Worm (Caenorhabditis elegans) whole organism, late embryonic: ENCODE measurements around the gene F42C5.4.

Experiments used
- C08G9.2 ChIP-seq: sonication (generic microtip); optimal IDR thresholded peaks from 2 replicates; lab custom pipeline; 2016; ENCODE audit warnings: mild to moderate bottlenecking, missing genetic modification characterization, moderate library complexity, missing compliant biosample characterization
- C38D4.7 ChIP-seq: fragments of 200-800 bp; sonication (Bioruptor generic); optimal IDR thresholded peaks from 2 replicates; lab custom pipeline; 2018; ENCODE audit warnings: mild to moderate bottlenecking, missing genetic modification characterization, moderate library complexity, missing compliant biosample characterization
- F13H6.1 ChIP-seq: sonication (generic microtip); optimal IDR thresholded peaks from 2 replicates; lab custom pipeline; 2016; ENCODE audit warnings: missing genetic modification characterization, missing compliant biosample characterization
- K02D7.2 ChIP-seq: sonication (generic microtip); optimal IDR thresholded peaks from 2 replicates; lab custom pipeline; 2017; ENCODE audit warnings: mild to moderate bottlenecking, missing genetic modification characterization, missing compliant biosample characterization
- T23F11.4 ChIP-seq: fragments of 200-800 bp; sonication (Bioruptor generic); optimal IDR thresholded peaks from 2 replicates; lab custom pipeline; 2018; ENCODE audit warnings: mild to moderate bottlenecking, missing genetic modification characterization, missing compliant biosample characterization
- Y22D7AL.16 ChIP-seq: sonication (generic microtip); optimal IDR thresholded peaks from 2 replicates; lab custom pipeline; 2016; ENCODE audit warnings: missing genetic modification characterization, missing compliant biosample characterization
- ahr-1 ChIP-seq: sonication (generic microtip); optimal IDR thresholded peaks from 2 replicates; lab custom pipeline; 2016; ENCODE audit warnings: missing genetic modification characterization, missing compliant biosample characterization
- ama-1 ChIP-seq: fragments of 150-350 bp; optimal IDR thresholded peaks from 2 replicates; lab custom pipeline; 2014
- ceh-2 ChIP-seq: sonication (generic microtip); optimal IDR thresholded peaks from 2 replicates; lab custom pipeline; 2016; ENCODE audit warnings: missing genotype, missing genetic modification characterization, missing compliant biosample characterization
- ceh-30 ChIP-seq: fragments of 150-350 bp; optimal IDR thresholded peaks from 2 replicates; lab custom pipeline; 2014; ENCODE audit warnings: missing biosample characterization, missing genetic modification characterization
- ceh-34 ChIP-seq: sonication (generic microtip); optimal IDR thresholded peaks from 2 replicates; lab custom pipeline; 2016; ENCODE audit warnings: mild to moderate bottlenecking, missing genetic modification characterization, missing compliant biosample characterization
- ceh-45 ChIP-seq: fragments of 200-800 bp; sonication (Bioruptor generic); IDR thresholded peaks from 2 replicates; pipeline ENCODE4 v1.3.6; 2022; ENCODE audit warnings: missing genetic modification reagents, missing genetic modification characterization, missing compliant biosample characterization
- ceh-48 ChIP-seq: sonication (generic microtip); optimal IDR thresholded peaks from 2 replicates; lab custom pipeline; 2016; ENCODE audit warnings: missing genetic modification characterization, inconsistent platforms, missing compliant biosample characterization
- che-1 ChIP-seq: sonication (generic microtip); optimal IDR thresholded peaks from 2 replicates; lab custom pipeline; 2016; ENCODE audit warnings: mild to moderate bottlenecking, missing genetic modification characterization, missing compliant biosample characterization
- dmd-4 ChIP-seq: sonication (generic microtip); optimal IDR thresholded peaks from 2 replicates; lab custom pipeline; 2016; ENCODE audit warnings: borderline replicate concordance, missing genetic modification characterization, missing compliant biosample characterization
- dve-1 ChIP-seq: sonication (generic microtip); optimal IDR thresholded peaks from 2 replicates; lab custom pipeline; 2017; ENCODE audit warnings: antibody characterized with exemption, mild to moderate bottlenecking, missing genetic modification characterization, missing compliant biosample characterization
- elt-2 ChIP-seq: sonication (generic microtip); optimal IDR thresholded peaks from 2 replicates; lab custom pipeline; 2016; ENCODE audit warnings: missing genetic modification reagents, missing genetic modification characterization, missing compliant biosample characterization
- eyg-1 ChIP-seq: sonication (generic microtip); optimal IDR thresholded peaks from 2 replicates; lab custom pipeline; 2016; ENCODE audit warnings: missing genotype, missing genetic modification characterization, missing compliant biosample characterization
- hlh-13 ChIP-seq: fragments of 200-800 bp; sonication (Bioruptor generic); optimal IDR thresholded peaks from 2 replicates; lab custom pipeline; 2018; ENCODE audit warnings: mild to moderate bottlenecking, missing genetic modification characterization, missing compliant biosample characterization
- hlh-15 ChIP-seq: sonication (generic microtip); optimal IDR thresholded peaks from 2 replicates; lab custom pipeline; 2016; ENCODE audit warnings: missing genetic modification characterization, missing compliant biosample characterization
- lim-6 ChIP-seq: sonication (generic microtip); optimal IDR thresholded peaks from 2 replicates; lab custom pipeline; 2016; ENCODE audit warnings: missing genetic modification characterization, missing compliant biosample characterization
- lin-11 ChIP-seq: fragments of 200-800 bp; sonication (Bioruptor generic); optimal IDR thresholded peaks from 2 replicates; lab custom pipeline; 2018; ENCODE audit warnings: mild to moderate bottlenecking, missing genetic modification characterization, missing compliant biosample characterization
- mec-3 ChIP-seq: sonication (generic microtip); optimal IDR thresholded peaks from 2 replicates; lab custom pipeline; 2016; ENCODE audit warnings: borderline replicate concordance, missing genetic modification characterization, missing compliant biosample characterization
- nhr-232 ChIP-seq: sonication (generic microtip); optimal IDR thresholded peaks from 2 replicates; lab custom pipeline; 2016; ENCODE audit warnings: missing genetic modification characterization, missing compliant biosample characterization
- npax-4 ChIP-seq: sonication (generic microtip); optimal IDR thresholded peaks from 2 replicates; lab custom pipeline; 2016; ENCODE audit warnings: missing genetic modification characterization, missing compliant biosample characterization
- pag-3 ChIP-seq: sonication (generic microtip); optimal IDR thresholded peaks from 2 replicates; lab custom pipeline; 2016; ENCODE audit warnings: missing compliant biosample characterization, missing genetic modification characterization, borderline replicate concordance
- pat-9 ChIP-seq: fragments of 200-800 bp; sonication (Bioruptor generic); optimal IDR thresholded peaks from 2 replicates; lab custom pipeline; 2018; ENCODE audit warnings: mild to moderate bottlenecking, missing genetic modification characterization, moderate library complexity, missing compliant biosample characterization
- pha-2 ChIP-seq: sonication (generic microtip); optimal IDR thresholded peaks from 2 replicates; lab custom pipeline; 2017; ENCODE audit warnings: mild to moderate bottlenecking, missing genetic modification characterization, missing compliant biosample characterization
- pha-4 ChIP-seq: fragments of 150-350 bp; optimal IDR thresholded peaks from 2 replicates; lab custom pipeline; 2018; ENCODE audit warnings: missing biosample characterization, missing genetic modification reagents, missing genetic modification characterization
- pqm-1 ChIP-seq: sonication (generic microtip); optimal IDR thresholded peaks from 2 replicates; lab custom pipeline; 2016; ENCODE audit warnings: missing genetic modification characterization, missing compliant biosample characterization
- pros-1 ChIP-seq: fragments of 150-350 bp; optimal IDR thresholded peaks from 2 replicates; lab custom pipeline; 2014; ENCODE audit warnings: missing biosample characterization, missing genetic modification reagents, missing genetic modification characterization
- ref-2 ChIP-seq: sonication (generic microtip); optimal IDR thresholded peaks from 2 replicates; lab custom pipeline; 2016; ENCODE audit warnings: missing genetic modification characterization, missing compliant biosample characterization
- rnt-1 ChIP-seq: sonication (generic microtip); optimal IDR thresholded peaks from 2 replicates; lab custom pipeline; 2016; ENCODE audit warnings: missing genetic modification characterization, missing compliant biosample characterization
- sdc-2 ChIP-seq: sonication (generic microtip); optimal IDR thresholded peaks from 2 replicates; lab custom pipeline; 2016; ENCODE audit warnings: missing genotype, missing genetic modification characterization, missing compliant biosample characterization
- sox-2 ChIP-seq: fragments of 200-800 bp; sonication (Bioruptor generic); IDR thresholded peaks from 2 replicates; pipeline ENCODE4 v1.3.6; 2022; ENCODE audit warnings: missing genetic modification reagents, missing genetic modification characterization, missing compliant biosample characterization
- sox-4 ChIP-seq: sonication (generic microtip); optimal IDR thresholded peaks from 2 replicates; lab custom pipeline; 2017; ENCODE audit warnings: mild to moderate bottlenecking, missing genetic modification characterization, inconsistent platforms, missing compliant biosample characterization
- unc-42 ChIP-seq: sonication (generic microtip); optimal IDR thresholded peaks from 2 replicates; lab custom pipeline; 2016; ENCODE audit warnings: missing genotype, missing genetic modification characterization, missing compliant biosample characterization
- unc-86 ChIP-seq: sonication (generic microtip); optimal IDR thresholded peaks from 2 replicates; lab custom pipeline; 2016; ENCODE audit warnings: missing genetic modification characterization, missing compliant biosample characterization

F42C5.4 gene

ce11 chrIV:7332695-7333094 lies 40.8 kb upstream of the F42C5.4 start, which contains the start of gene ocr-4:
TSS of gene ocr-4 (minus strand) at chrIV:7332795.
- no peak for TF ChIP-seq K02D7.2 (tag; lab: Kevin White, UChicago)
- TF ChIP-seq npax-4 (tag; lab: Kevin White, UChicago) = no peak
- no peak for TF ChIP-seq Y22D7AL.16
- no peak for TF ChIP-seq eyg-1
- no peak for TF ChIP-seq nhr-232 (tag; lab: Kevin White, UChicago)
- no peak for TF ChIP-seq pha-4
- no peak for TF ChIP-seq dmd-4 (tag; lab: Kevin White, UChicago)
- no peak for TF ChIP-seq rnt-1
- no peak for TF ChIP-seq sox-2
- TF ChIP-seq pqm-1 (tag; lab: Kevin White, UChicago) = no peak
- TF ChIP-seq ceh-45 (GFP tag; lab: Robert Waterston, UW) = no peak
- no peak for TF ChIP-seq ceh-48
- no peak for TF ChIP-seq dve-1 (tag; lab: Kevin White, UChicago)
- no peak for TF ChIP-seq sox-4 (tag; lab: Kevin White, UChicago)
- no peak for TF ChIP-seq che-1 (tag; lab: Kevin White, UChicago)

- TF ChIP-seq F13H6.1 (tag; lab: Kevin White, UChicago) (no peak), ama-1 (lab: Kevin White, UChicago) (no peak), pag-3 (no peak), C08G9.2 (tag; lab: Kevin White, UChicago) (no peak), ref-2 (tag; lab: Kevin White, UChicago) (no peak), pha-2 (tag; lab: Kevin White, UChicago) (no peak), ceh-45 (GFP tag; lab: Robert Waterston, UW) (no peak)
Measured at ce11 chrIV:7328918-7329317, 37.0 kb upstream of the F42C5.4 start, which contains the start of gene sqst-2. TSS of gene sqst-2 (minus strand) at chrIV:7328975.

ce11 chrIV:7326613-7327149 lies 34.8 kb upstream of the F42C5.4 start, which contains the start of gene ifo-1:
TSS of gene ifo-1 (minus strand) at chrIV:7326663.
- TF ChIP-seq elt-2 (tag; lab: Kevin White, UChicago) (peak; percentile 86), pha-2 (tag; lab: Kevin White, UChicago) (no peak)

ce11 chrIV:7325698-7326097 lies 33.8 kb upstream of the F42C5.4 start:
- TF ChIP-seq T23F11.4 (GFP tag; lab: Kevin White, UChicago) (no peak), F13H6.1 (tag; lab: Kevin White, UChicago) (no peak), ahr-1 (tag; lab: Kevin White, UChicago) (no peak), pat-9 (tag; lab: Kevin White, UChicago) (no peak), unc-86 (tag; lab: Kevin White, UChicago) (no peak), lim-6 (no peak), ceh-30 (no peak), C08G9.2 (tag; lab: Kevin White, UChicago) (no peak)

ce11 chrIV:7324913-7325312 lies 33.0 kb upstream of the F42C5.4 start:
- TF ChIP-seq che-1 (tag; lab: Kevin White, UChicago) (no peak), F13H6.1 (tag; lab: Kevin White, UChicago) (no peak), ceh-34 (no peak), unc-86 (tag; lab: Kevin White, UChicago) (no peak), hlh-15 (no peak), ceh-2 (no peak), mec-3 (tag; lab: Kevin White, UChicago) (no peak), sdc-2 (tag; lab: Kevin White, UChicago) (no peak), C38D4.7 (no peak), ahr-1 (tag; lab: Kevin White, UChicago) (no peak), unc-42 (tag; lab: Kevin White, UChicago) (no peak), pros-1 (tag; lab: Kevin White, UChicago) (no peak), dmd-4 (tag; lab: Kevin White, UChicago) (no peak), lin-11 (tag; lab: Kevin White, UChicago) (no peak), ref-2 (tag; lab: Kevin White, UChicago) (no peak), hlh-13 (GFP tag; lab: Kevin White, UChicago) (no peak), sox-2 (no peak)
